Fruit fly (Drosophila melanogaster): ENCODE data around the gene Prosbeta3.

DNA sequence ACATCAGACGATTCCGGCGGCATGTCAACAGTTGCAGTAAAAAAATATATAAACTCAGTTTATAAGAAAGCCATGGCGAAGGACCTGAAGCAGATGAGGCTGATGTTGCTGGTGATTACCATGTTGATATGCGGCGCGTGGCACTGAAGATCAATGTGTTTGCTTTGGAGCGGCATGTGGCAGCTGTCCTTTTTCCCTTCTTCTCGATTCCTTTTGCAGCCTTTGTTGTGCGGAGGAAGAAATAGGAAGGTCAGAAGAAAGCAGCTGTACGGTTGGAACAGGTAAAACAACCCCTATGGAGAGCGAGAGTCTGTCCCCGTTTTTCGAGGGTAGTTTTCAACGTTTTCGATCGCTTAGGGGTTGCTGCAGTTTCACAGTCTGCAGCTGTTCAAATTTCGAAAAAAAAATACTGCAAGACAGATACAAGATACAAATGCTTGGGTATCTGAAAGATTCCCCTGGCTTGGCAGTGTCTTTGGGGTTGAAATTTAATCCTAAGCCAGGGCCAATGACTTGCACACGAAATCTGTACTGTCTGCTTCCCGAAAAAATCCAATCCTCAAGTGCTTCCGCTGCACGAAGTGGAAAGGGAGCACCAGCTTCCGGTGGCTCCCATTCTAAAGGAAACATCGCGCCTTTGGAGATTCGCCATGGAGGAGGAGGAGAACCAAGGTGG lies 18.9 kb upstream of the Prosbeta3 start:
- TF ChIP-seq CG8478 (optimal IDR thresholded peaks at IDR 0.05): no peak
- TF ChIP-seq CTCF (optimal IDR thresholded peaks at IDR 0.05): no peak

Measured in S2 (cell line).